Fruit fly (Drosophila melanogaster) whole organism, wandering third instar larva: ENCODE data around the gene CG7453.

Experiments
- Abd-B ChIP-seq: fragments of >200 bp; optimal IDR thresholded peaks from 2 replicates; lab custom pipeline; 2017; ENCODE audit warnings: missing biosample characterization, missing genetic modification characterization
- CrebA ChIP-seq: fragments of 200-800 bp; sonication (Bioruptor generic); optimal IDR thresholded peaks from 2 replicates; lab custom pipeline; 2016; ENCODE audit warnings: missing biosample characterization, mild to moderate bottlenecking, missing genetic modification characterization, borderline replicate concordance
- Dfd ChIP-seq: fragments of >200 bp; optimal IDR thresholded peaks from 2 replicates; lab custom pipeline; 2017; ENCODE audit warnings: missing biosample characterization, missing genetic modification characterization
- Dif ChIP-seq: fragments of 200-275, 200-300 bp; sonication (Bioruptor generic); optimal IDR thresholded peaks from 2 replicates; lab custom pipeline; 2018; ENCODE audit warnings: missing biosample characterization, missing genetic modification characterization; ENCODE audit not compliant: partially characterized antibody
- GATAd ChIP-seq: sonication (Bioruptor generic); optimal IDR thresholded peaks from 2 replicates; lab custom pipeline; 2016; ENCODE audit warnings: missing biosample characterization, missing genetic modification characterization
- HLH106 ChIP-seq: fragments of 200-800 bp; optimal IDR thresholded peaks from 3 replicates; lab custom pipeline; 2019; ENCODE audit warnings: missing biosample characterization, mild to moderate bottlenecking, missing genetic modification characterization, moderate library complexity
- Hnf4 ChIP-seq: fragments of 200-800 bp; sonication (Bioruptor generic); optimal IDR thresholded peaks from 2 replicates; lab custom pipeline; 2016; ENCODE audit warnings: missing biosample characterization, mild to moderate bottlenecking, missing genetic modification characterization
- Hr78 ChIP-seq: fragments of >200 bp; optimal IDR thresholded peaks from 2 replicates; lab custom pipeline; 2017; ENCODE audit warnings: missing biosample characterization, missing genetic modification characterization
- Hr83 ChIP-seq: fragments of 200-300 bp; sonication (Bioruptor generic); optimal IDR thresholded peaks from 2 replicates; lab custom pipeline; 2016; ENCODE audit warnings: missing biosample characterization, mild to moderate bottlenecking, missing genetic modification characterization, moderate library complexity; ENCODE audit not compliant: poor library complexity, severe bottlenecking
- Jra ChIP-seq: sonication (Bioruptor generic); optimal IDR thresholded peaks from 2 replicates; lab custom pipeline; 2016; ENCODE audit warnings: missing biosample characterization, missing genetic modification characterization
- Mio ChIP-seq: sonication (Bioruptor generic); optimal IDR thresholded peaks from 2 replicates; lab custom pipeline; 2016; ENCODE audit warnings: missing biosample characterization, missing genetic modification characterization
- N ChIP-seq: fragments of >200 bp; optimal IDR thresholded peaks from 2 replicates; lab custom pipeline; 2018; ENCODE audit warnings: missing biosample characterization, missing external identifiers, missing genetic modification characterization
- OdsH ChIP-seq: fragments of 200-800 bp; sonication (Bioruptor generic); optimal IDR thresholded peaks from 2 replicates; lab custom pipeline; 2016; ENCODE audit warnings: missing biosample characterization, mild to moderate bottlenecking, missing genetic modification characterization
- Rel ChIP-seq, 2 experiments: fragments of 200-800 bp; sonication (Bioruptor generic) in 1 of 2; optimal IDR thresholded peaks; 2 replicates in 1 of 2; 3 replicates in 1 of 2; lab custom pipeline; 2016 to 2019; ENCODE audit warnings: mild to moderate bottlenecking in 2 of 2, missing biosample characterization in 2 of 2, missing genetic modification characterization in 2 of 2, moderate library complexity in 1 of 2
- Sp1 ChIP-seq: fragments of 200-800 bp; sonication (Bioruptor generic); optimal IDR thresholded peaks from 3 replicates; lab custom pipeline; 2019; ENCODE audit warnings: missing biosample characterization, mild to moderate bottlenecking, missing genetic modification characterization, moderate library complexity
- br ChIP-seq: fragments of 200-800 bp; sonication (Bioruptor generic); optimal IDR thresholded peaks from 2 replicates; lab custom pipeline; 2016; ENCODE audit warnings: missing biosample characterization, missing genetic modification characterization
- brk ChIP-seq: fragments of 200-800 bp; sonication (Bioruptor generic); optimal IDR thresholded peaks from 2 replicates; lab custom pipeline; 2016; ENCODE audit warnings: missing biosample characterization, mild to moderate bottlenecking, missing genetic modification characterization
- dmrt93B ChIP-seq: fragments of 200-800 bp; sonication (Bioruptor generic); optimal IDR thresholded peaks from 2 replicates; lab custom pipeline; 2018; ENCODE audit warnings: missing biosample characterization, mild to moderate bottlenecking, missing genetic modification characterization
- dsf ChIP-seq: sonication (Bioruptor generic); optimal IDR thresholded peaks from 2 replicates; lab custom pipeline; 2016; ENCODE audit warnings: missing biosample characterization, missing genetic modification characterization, borderline replicate concordance
- ey ChIP-seq: fragments of 200-800 bp; sonication (Bioruptor generic); optimal IDR thresholded peaks from 2 replicates; lab custom pipeline; 2016; ENCODE audit warnings: missing biosample characterization, missing genetic modification characterization
- foxo ChIP-seq, 2 experiments: fragments of 200-800 bp; sonication (Bioruptor generic); optimal IDR thresholded peaks; 2 replicates in 1 of 2; 3 replicates in 1 of 2; lab custom pipeline; 2016 to 2017; ENCODE audit warnings: missing biosample characterization in 2 of 2, missing genetic modification characterization in 2 of 2
- fru ChIP-seq: fragments of 200-800 bp; sonication (Bioruptor generic); optimal IDR thresholded peaks from 3 replicates; lab custom pipeline; 2016; ENCODE audit warnings: missing biosample characterization, mild to moderate bottlenecking, missing genetic modification characterization
- h ChIP-seq: fragments of 200-800 bp; sonication (Bioruptor generic); optimal IDR thresholded peaks from 3 replicates; lab custom pipeline; 2016; ENCODE audit warnings: missing biosample characterization, mild to moderate bottlenecking, missing genetic modification characterization
- lola ChIP-seq: fragments of >200 bp; optimal IDR thresholded peaks from 2 replicates; lab custom pipeline; 2017; ENCODE audit warnings: missing biosample characterization, missing genetic modification characterization
- pan ChIP-seq: fragments of >200 bp; optimal IDR thresholded peaks from 2 replicates; lab custom pipeline; 2017
- psq ChIP-seq: fragments of 200-800 bp; sonication (Bioruptor generic); optimal IDR thresholded peaks from 3 replicates; lab custom pipeline; 2017; ENCODE audit warnings: missing biosample characterization, mild to moderate bottlenecking, missing genetic modification characterization, moderate library complexity
- rgr ChIP-seq: fragments of 200-800 bp; sonication (Bioruptor generic); optimal IDR thresholded peaks from 3 replicates; lab custom pipeline; 2016; ENCODE audit warnings: missing biosample characterization, mild to moderate bottlenecking, missing genetic modification characterization
- sv ChIP-seq: fragments of 200-800 bp; sonication (Bioruptor generic); optimal IDR thresholded peaks from 3 replicates; lab custom pipeline; 2016; ENCODE audit warnings: missing biosample characterization, missing genetic modification characterization
- tai ChIP-seq: sonication (Bioruptor generic); optimal IDR thresholded peaks from 2 replicates; lab custom pipeline; 2016; ENCODE audit warnings: missing biosample characterization, missing genetic modification characterization
- woc ChIP-seq: sonication (Bioruptor generic); optimal IDR thresholded peaks from 2 replicates; lab custom pipeline; 2016; ENCODE audit warnings: missing biosample characterization, mild to moderate bottlenecking, missing genetic modification characterization

The CG7453 gene

DNA sequence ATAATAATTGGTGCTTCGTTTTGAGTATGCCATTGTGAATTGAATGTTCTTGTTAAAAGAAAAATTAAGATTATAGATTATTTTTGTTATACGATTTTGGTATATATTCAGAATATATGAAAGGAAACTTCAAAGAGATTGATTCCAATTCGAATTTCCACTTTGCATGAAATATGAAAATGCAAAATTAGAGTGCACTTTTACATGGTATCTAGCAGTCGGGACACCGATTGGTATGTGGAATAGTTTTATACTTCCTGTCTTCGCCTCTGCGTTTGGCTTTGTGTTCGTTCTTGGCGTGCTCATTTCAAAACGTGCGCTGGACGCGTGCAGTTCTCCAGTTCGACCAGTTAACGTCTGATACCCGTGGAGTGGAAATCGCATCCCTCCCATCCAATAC, 3.1 kb downstream of the CG7453 start, which contains the start of gene CG33253:
Gene CG33253 (plus strand): TSS at position 301 of the 400 bp plus-strand sequence.
- TF ChIP-seq Hnf4 (GFP tag; lab: Kevin White, UChicago), result no peak
- TF ChIP-seq lola (GFP tag; lab: Kevin White, UChicago), result no peak
- no peak for TF ChIP-seq Sp1 (GFP tag; lab: Kevin White, UChicago)
- no peak for TF ChIP-seq sv (GFP tag; lab: Kevin White, UChicago)

DNA sequence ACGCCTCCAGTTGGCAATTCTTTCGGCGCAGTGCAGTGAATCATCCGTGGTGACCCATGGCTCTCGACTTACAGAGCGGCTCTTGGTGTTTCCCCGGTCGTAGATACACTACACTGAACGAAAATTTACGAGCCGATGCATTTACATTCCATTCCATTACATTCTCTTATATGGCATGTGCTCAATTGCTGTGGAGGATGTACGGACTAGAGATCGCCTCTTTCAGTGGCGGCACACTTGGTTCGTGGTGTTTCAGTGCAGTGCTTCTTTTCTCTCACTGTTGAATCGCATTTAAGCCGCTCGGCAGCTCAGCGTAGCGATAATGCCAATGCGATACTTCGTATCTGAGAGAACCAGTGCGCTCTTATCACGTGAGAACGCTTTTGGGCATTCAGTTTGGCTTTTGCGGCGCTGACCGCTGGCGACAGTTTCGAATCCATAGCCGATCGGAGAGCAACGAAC, 7.7 kb downstream of the CG7453 start, which contains the start of gene Mec2:
Gene Mec2 (plus strand): TSS at position 412 of the 462 bp plus-strand sequence.
- no peak for TF ChIP-seq Hr83
- peak; percentile 83 for TF ChIP-seq br (GFP tag; lab: Kevin White, UChicago)
- TF ChIP-seq h, result peak; percentile 71
- peak; percentile 31 for TF ChIP-seq Rel (GFP tag; optimal IDR thresholded peaks at IDR 0.05; lab: Kevin White, UChicago)
- TF ChIP-seq Rel (tag; optimal IDR thresholded peaks at IDR 0.05; lab: Kevin White, UChicago), result peak; percentile 98
- TF ChIP-seq CrebA (GFP tag; lab: Kevin White, UChicago), result no peak
- no peak for TF ChIP-seq tai (GFP tag; lab: Kevin White, UChicago)
- no peak for TF ChIP-seq lola (GFP tag; lab: Kevin White, UChicago)
- TF ChIP-seq Abd-B (GFP tag; lab: Kevin White, UChicago), result no peak
- peak; percentile 66 for TF ChIP-seq psq
- no peak for TF ChIP-seq Hr78 (GFP tag; lab: Kevin White, UChicago)
- TF ChIP-seq woc (GFP tag; lab: Kevin White, UChicago), result peak; percentile 60
- peak; percentile 65 for TF ChIP-seq Jra (GFP tag; lab: Kevin White, UChicago)
- TF ChIP-seq Mio (GFP tag; lab: Kevin White, UChicago), result peak; percentile 41
- TF ChIP-seq ey, result peak; percentile 90
- TF ChIP-seq foxo (GFP tag; optimal IDR thresholded peaks at IDR 0.05; lab: Kevin White, UChicago), result peak; percentile 9 to 86
- peak; percentile 8 for TF ChIP-seq sv (GFP tag; lab: Kevin White, UChicago)
- peak; percentile 16 for TF ChIP-seq Dif (GFP tag; lab: Kevin White, UChicago)
- TF ChIP-seq dmrt93B, result no peak
- peak; percentile 82 for TF ChIP-seq rgr (GFP tag; lab: Kevin White, UChicago)
- TF ChIP-seq Dfd (GFP tag; lab: Kevin White, UChicago), result no peak
- TF ChIP-seq GATAd (GFP tag; lab: Kevin White, UChicago), result no peak
- peak; percentile 67 for TF ChIP-seq Sp1 (GFP tag; lab: Kevin White, UChicago)
- TF ChIP-seq HLH106 (tag; lab: Kevin White, UChicago), result peak; percentile 69
- TF ChIP-seq fru (GFP tag; lab: Kevin White, UChicago), result peak; percentile 87
- no peak for TF ChIP-seq pan (lab: Kevin White, UChicago)
- peak; percentile 77 for TF ChIP-seq Hnf4 (GFP tag; lab: Kevin White, UChicago)
- TF ChIP-seq OdsH, result peak; percentile 75

DNA sequence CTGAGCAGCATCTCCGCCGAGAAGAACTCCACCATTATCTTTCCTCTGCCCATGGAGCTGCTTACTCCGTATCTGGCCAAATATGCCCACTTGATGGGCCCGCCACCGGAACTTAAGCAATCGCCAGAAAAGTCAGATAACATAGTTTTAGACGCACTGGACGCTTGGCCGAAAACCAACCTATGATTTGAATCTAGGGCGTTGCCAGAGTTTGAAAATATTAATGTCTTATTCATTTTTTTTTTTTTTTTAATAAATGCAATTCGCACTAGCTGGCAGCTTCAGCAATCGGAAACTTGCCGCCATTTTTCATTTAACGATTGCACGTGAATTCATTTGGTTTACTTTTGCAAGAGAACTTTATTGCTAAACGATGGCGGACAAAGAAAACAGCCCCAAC, 9.9 kb downstream of the CG7453 start, which contains the start of gene HP1D3csd:
Gene HP1D3csd (plus strand): TSS at position 312 of the 400 bp plus-strand sequence.
- TF ChIP-seq Dif (GFP tag; lab: Kevin White, UChicago), result no peak
- TF ChIP-seq, all 38 proteins: peak for 0

DNA sequence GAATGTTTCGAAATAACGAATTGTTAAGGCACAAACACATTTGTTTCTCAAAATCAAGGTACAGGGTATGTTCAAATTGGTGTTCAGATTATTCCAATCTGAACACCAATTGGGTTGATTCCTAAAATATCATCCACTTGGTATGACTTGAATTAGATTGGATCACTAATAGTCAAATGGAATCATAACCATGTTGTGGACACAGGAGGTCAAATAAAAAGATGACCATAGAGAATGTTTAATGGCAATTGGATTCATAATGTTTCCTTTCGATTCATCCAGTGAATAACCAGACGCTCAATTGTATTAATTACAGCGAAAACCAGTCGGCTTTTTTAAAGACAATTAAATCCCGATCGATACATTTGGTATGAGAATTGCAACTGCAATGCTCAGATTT, 11.1 kb downstream of the CG7453 start:
- TF ChIP-seq br (GFP tag; lab: Kevin White, UChicago) (no peak), dmrt93B (no peak), Hr83 (no peak), Hr78 (GFP tag; lab: Kevin White, UChicago) (no peak), Mio (GFP tag; lab: Kevin White, UChicago) (no peak), fru (GFP tag; lab: Kevin White, UChicago) (no peak), dsf (no peak), N (GFP tag; lab: Kevin White, UChicago) (no peak), pan (lab: Kevin White, UChicago) (no peak), tai (GFP tag; lab: Kevin White, UChicago) (no peak), rgr (GFP tag; lab: Kevin White, UChicago) (no peak), sv (GFP tag; lab: Kevin White, UChicago) (no peak), Hnf4 (GFP tag; lab: Kevin White, UChicago) (no peak), brk (GFP tag; lab: Kevin White, UChicago) (no peak)

DNA sequence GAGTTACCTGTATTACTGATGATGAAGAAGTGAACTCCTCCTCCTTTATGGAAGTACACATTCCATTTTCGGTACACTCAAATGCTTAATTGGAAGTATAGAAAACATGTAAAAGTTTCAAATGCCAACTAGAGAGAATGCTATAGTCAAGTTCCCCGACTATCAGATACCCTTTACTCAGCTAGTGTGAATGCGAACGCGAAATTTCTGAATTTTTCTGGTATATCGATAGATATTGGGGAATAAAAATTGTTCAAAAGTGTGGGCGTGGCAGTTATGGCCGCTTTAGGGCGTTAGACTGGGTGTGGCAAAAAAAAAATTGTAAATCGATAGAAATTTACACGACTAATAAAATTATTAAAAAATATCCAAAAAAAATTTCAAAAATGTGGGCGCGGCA, 11.6 kb downstream of the CG7453 start:
- TF ChIP-seq Dfd (GFP tag; lab: Kevin White, UChicago) (peak; percentile 7), Dif (GFP tag; lab: Kevin White, UChicago) (no peak), Rel (GFP tag; optimal IDR thresholded peaks at IDR 0.05; lab: Kevin White, UChicago) (no peak), Rel (tag; optimal IDR thresholded peaks at IDR 0.05; lab: Kevin White, UChicago) (no peak), Hnf4 (GFP tag; lab: Kevin White, UChicago) (no peak)
